Fruit fly (Drosophila melanogaster) whole organism, prepupa: ENCODE results near the gene Vps39.

Experiments
- CG8119 ChIP-seq: fragments of 200-800 bp; sonication (Bioruptor generic); IDR thresholded peaks from 3 replicates; pipeline ENCODE4 v1.3.6; 2022; ENCODE audit warnings: missing biosample characterization, missing genetic modification characterization
- Ets96B ChIP-seq: fragments of 200-800 bp; optimal IDR thresholded peaks from 2 replicates; lab custom pipeline; 2019; ENCODE audit warnings: missing biosample characterization, mild to moderate bottlenecking, missing genetic modification characterization, moderate library complexity
- achi ChIP-seq: fragments of 200-800 bp; sonication (Bioruptor generic); optimal IDR thresholded peaks from 3 replicates; lab custom pipeline; 2016; ENCODE audit warnings: missing biosample characterization, missing genetic modification characterization

- TF ChIP-seq Ets96B = no peak
- TF ChIP-seq achi = no peak
- TF ChIP-seq CG8119 (GFP tag; lab: Robert Waterston, UW) = no peak
These were observed 17.6 kb upstream of the Vps39 start for dm6 chr3R:18291831-18292230.
